Worm (Caenorhabditis elegans) whole organism, L1 larva: Measurements from ENCODE around the gene W10G11.19.

Source experiments
- ceh-63 ChIP-seq: fragments of 200-800 bp; sonication (Bioruptor generic); optimal IDR thresholded peaks from 2 replicates; lab custom pipeline; 2018; ENCODE audit warnings: mild to moderate bottlenecking, missing genetic modification characterization, missing compliant biosample characterization
- mdl-1 ChIP-seq, 2 experiments: fragments of 150-350 bp; optimal IDR thresholded peaks; 2 replicates each; lab custom pipeline; 2014 to 2017; ENCODE audit warnings: missing biosample characterization in 2 of 2, missing genetic modification characterization in 2 of 2, inconsistent platforms in 1 of 2
- nhr-11 ChIP-seq: fragments of 150-350 bp; optimal IDR thresholded peaks from 2 replicates; lab custom pipeline; 2014; ENCODE audit warnings: missing biosample characterization, missing genetic modification characterization
- nhr-77 ChIP-seq: fragments of 150-350 bp; optimal IDR thresholded peaks from 2 replicates; lab custom pipeline; 2014; ENCODE audit warnings: missing biosample characterization, missing genetic modification characterization

- TF ChIP-seq nhr-77 (tag; lab: Kevin White, UChicago): no peak
- TF ChIP-seq nhr-11 (tag; lab: Kevin White, UChicago): no peak
- TF ChIP-seq mdl-1 (tag; optimal IDR thresholded peaks at IDR 0.05; lab: Kevin White, UChicago): no peak
- no peak for TF ChIP-seq ceh-63
Measured at ce11 chrII:3527460-3527859, 23.0 kb upstream of the W10G11.19 start.
